Worm (Caenorhabditis elegans) whole organism, early embryonic: ENCODE data around the gene srh-21.

Experiments used
- F13C5.2 ChIP-seq: sonication (generic microtip); optimal IDR thresholded peaks from 2 replicates; lab custom pipeline; 2017; ENCODE audit warnings: mild to moderate bottlenecking, missing genetic modification characterization, inconsistent platforms, missing compliant biosample characterization
- aly-1 ChIP-seq: sonication (generic microtip); optimal IDR thresholded peaks from 2 replicates; lab custom pipeline; 2016; ENCODE audit warnings: missing genetic modification characterization, missing compliant biosample characterization
- ama-1 ChIP-seq: fragments of 150-350 bp; optimal IDR thresholded peaks from 2 replicates; lab custom pipeline; 2014
- pes-1 ChIP-seq: fragments of 200-800 bp; sonication (Bioruptor generic); IDR thresholded peaks from 2 replicates; pipeline ENCODE4 v1.3.6; 2022; ENCODE audit warnings: missing genetic modification reagents, missing genetic modification characterization, missing compliant biosample characterization
- tbx-11 ChIP-seq: fragments of 200-800 bp; sonication (Bioruptor generic); IDR thresholded peaks from 2 replicates; pipeline ENCODE4 v1.3.6; 2022; ENCODE audit warnings: missing genetic modification characterization, missing compliant biosample characterization
- tra-4 ChIP-seq: sonication (generic microtip); optimal IDR thresholded peaks from 2 replicates; lab custom pipeline; 2017; ENCODE audit warnings: missing genetic modification characterization, missing compliant biosample characterization

- TF ChIP-seq F13C5.2 (tag; lab: Kevin White, UChicago): no peak
- no peak for TF ChIP-seq ama-1 (lab: Kevin White, UChicago)
- TF ChIP-seq pes-1 (GFP tag; lab: Robert Waterston, UW): no peak
- TF ChIP-seq tbx-11 (GFP tag; lab: Robert Waterston, UW): no peak
- TF ChIP-seq tra-4 (tag; lab: Kevin White, UChicago): no peak
- no peak for TF ChIP-seq aly-1 (tag; lab: Kevin White, UChicago)
Observed at ce11 chrV:4944219-4944618, 17.7 kb downstream of the srh-21 start, which contains the start of gene str-211.
